Fruit fly (Drosophila melanogaster): ENCODE data around the gene Hsp70Aa.

Gene Hsp70Aa

DNA sequence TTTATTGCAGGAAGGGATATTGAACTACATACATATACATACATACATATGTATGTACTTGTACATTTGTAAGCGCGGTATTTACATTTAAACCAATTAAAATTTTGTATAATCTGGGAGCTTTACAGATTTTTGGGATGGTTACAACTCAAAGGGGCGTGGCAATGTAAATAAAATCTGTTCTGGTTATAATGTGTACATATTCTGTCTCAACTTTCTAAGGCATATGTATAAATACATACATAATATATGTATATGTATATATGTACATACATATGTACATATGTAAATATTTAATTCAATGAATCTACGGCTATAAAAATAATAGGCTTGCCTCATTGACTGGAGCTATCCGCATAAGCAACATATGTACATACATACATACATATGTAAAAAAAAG is 1.0 kb upstream of the Hsp70Aa start:
- TF ChIP-seq Ets98B (GFP tag; IDR thresholded peaks at IDR 0.05) (no peak), CG10348 (GFP tag; IDR thresholded peaks at IDR 0.05) (no peak), Pif1A (GFP tag; optimal IDR thresholded peaks at IDR 0.05) (no peak)

DNA sequence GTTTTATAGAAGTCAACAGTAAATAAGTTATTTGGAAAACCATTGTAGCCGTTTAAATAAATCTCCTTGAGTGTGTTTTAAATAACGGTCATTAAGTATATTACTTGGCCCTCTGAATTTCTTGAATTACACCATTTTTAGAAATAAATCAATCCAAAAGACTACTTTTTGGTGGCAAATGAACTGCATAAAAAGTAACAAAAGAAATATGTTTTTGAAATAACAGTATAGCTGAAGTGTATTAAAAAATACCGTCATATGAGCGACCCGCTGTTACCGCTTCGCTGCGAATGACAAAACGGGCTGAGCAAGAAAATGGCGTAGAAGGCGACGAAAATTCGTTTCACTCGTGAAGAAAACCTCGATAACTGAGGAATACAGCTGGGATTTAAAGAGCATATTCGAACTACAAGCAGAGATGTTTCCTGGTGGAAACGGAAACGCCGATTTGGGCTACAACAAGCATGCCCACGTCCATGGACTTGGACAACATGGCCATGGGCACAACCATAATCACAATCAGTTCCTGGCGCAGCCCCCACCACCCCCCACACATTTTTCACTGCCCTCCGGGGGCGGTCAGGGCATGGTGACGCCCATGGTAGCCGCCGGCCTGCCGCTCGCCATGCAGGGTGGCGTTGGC is 6.8 kb downstream of the Hsp70Aa start, which contains the start of gene CG31211:
TSS of gene CG31211 (plus strand) at position 294 of the 643 bp plus-strand sequence.
- TF ChIP-seq Pif1B (GFP tag; optimal IDR thresholded peaks at IDR 0.05) (no peak), fd96Ca (GFP tag; IDR thresholded peaks at IDR 0.05) (no peak), CG14655 (GFP tag; optimal IDR thresholded peaks at IDR 0.05) (no peak), CG8301 (tag; optimal IDR thresholded peaks at IDR 0.05) (no peak), CG4496 (GFP tag; IDR thresholded peaks at IDR 0.05) (no peak), CG10348 (GFP tag; IDR thresholded peaks at IDR 0.05) (no peak), CG15710 (tag; optimal IDR thresholded peaks at IDR 0.05) (no peak), CG9948 (tag; optimal IDR thresholded peaks at IDR 0.05) (no peak), CG13204 (GFP tag; optimal IDR thresholded peaks at IDR 0.05) (no peak), CG34367 (tag; optimal IDR thresholded peaks at IDR 0.05) (no peak)

DNA sequence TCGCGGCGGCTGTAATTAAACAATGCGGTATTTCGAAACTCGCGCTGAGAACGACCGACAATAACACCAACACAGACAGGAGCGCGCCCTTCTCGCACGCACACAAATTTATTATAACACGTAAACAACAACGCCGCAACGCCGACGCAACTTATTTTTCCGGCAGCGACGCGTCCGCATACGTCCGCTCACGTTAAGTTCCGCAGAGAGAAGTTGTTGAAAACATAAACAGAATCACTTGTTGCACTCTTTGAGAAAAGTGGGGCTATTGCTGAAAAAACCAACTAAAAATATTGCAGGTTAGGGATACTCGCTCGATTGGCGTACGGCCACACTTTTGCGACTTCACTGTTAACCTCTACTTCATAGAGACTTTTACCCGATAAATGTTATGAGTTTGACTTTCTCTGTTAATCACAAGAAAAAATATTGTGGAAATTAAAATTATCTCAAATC is 7.4 kb downstream of the Hsp70Aa start, which contains the start of gene Cad87A:
TSS of gene Cad87A (minus strand) at position 227 of the 456 bp plus-strand sequence.
- TF ChIP-seq CG8301 (tag; optimal IDR thresholded peaks at IDR 0.05) (no peak), CG15710 (tag; optimal IDR thresholded peaks at IDR 0.05) (no peak), Ets98B (GFP tag; IDR thresholded peaks at IDR 0.05) (no peak), Pif1A (GFP tag; optimal IDR thresholded peaks at IDR 0.05) (no peak), CG8159 (tag; optimal IDR thresholded peaks at IDR 0.05) (peak; percentile 7), CG4496 (GFP tag; IDR thresholded peaks at IDR 0.05) (no peak), CG13204 (GFP tag; optimal IDR thresholded peaks at IDR 0.05) (no peak), CG9948 (tag; optimal IDR thresholded peaks at IDR 0.05) (no peak), CG14655 (GFP tag; optimal IDR thresholded peaks at IDR 0.05) (no peak), CG34367 (tag; optimal IDR thresholded peaks at IDR 0.05) (no peak), CG10348 (GFP tag; IDR thresholded peaks at IDR 0.05) (no peak), CG32121 (GFP tag; IDR thresholded peaks at IDR 0.05) (no peak), CG12605 (GFP tag; IDR thresholded peaks at IDR 0.05) (no peak), gl (tag; optimal IDR thresholded peaks at IDR 0.05) (peak; percentile 12), EcR (GFP tag; optimal IDR thresholded peaks at IDR 0.05) (peak; percentile 43)

DNA sequence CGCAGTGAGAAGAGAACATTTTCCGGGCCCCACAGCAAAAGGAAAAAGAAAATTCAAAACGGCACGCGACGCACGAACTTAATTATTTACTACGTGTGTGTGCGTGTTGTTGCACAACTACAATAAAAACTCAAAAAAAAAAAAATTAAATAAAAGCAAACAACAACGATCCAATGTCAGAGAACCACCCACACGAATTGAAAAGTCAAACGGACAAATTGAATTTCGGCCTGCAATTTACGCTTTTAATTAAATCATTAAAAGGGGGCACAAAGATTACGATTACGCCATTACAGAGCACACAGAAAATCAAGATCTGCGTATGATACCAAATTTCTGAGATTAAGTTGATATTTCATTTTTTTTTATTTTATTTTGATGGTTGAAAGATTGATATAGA is 8.4 kb downstream of the Hsp70Aa start:
- no peak for TF ChIP-seq CG14655 (GFP tag; optimal IDR thresholded peaks at IDR 0.05)
- TF ChIP-seq CG9948 (tag; optimal IDR thresholded peaks at IDR 0.05) = no peak
- TF ChIP-seq fd96Ca (GFP tag; IDR thresholded peaks at IDR 0.05) = no peak
- no peak for TF ChIP-seq rn (GFP tag; IDR thresholded peaks at IDR 0.05)
- TF ChIP-seq CG32121 (GFP tag; IDR thresholded peaks at IDR 0.05) = no peak
- no peak for TF ChIP-seq CG12605 (GFP tag; IDR thresholded peaks at IDR 0.05)
- no peak for TF ChIP-seq gl (tag; optimal IDR thresholded peaks at IDR 0.05)
- no peak for TF ChIP-seq CG8159 (tag; optimal IDR thresholded peaks at IDR 0.05)
- no peak for TF ChIP-seq EcR (GFP tag; optimal IDR thresholded peaks at IDR 0.05)
- no peak for TF ChIP-seq CG4496 (GFP tag; IDR thresholded peaks at IDR 0.05)

DNA sequence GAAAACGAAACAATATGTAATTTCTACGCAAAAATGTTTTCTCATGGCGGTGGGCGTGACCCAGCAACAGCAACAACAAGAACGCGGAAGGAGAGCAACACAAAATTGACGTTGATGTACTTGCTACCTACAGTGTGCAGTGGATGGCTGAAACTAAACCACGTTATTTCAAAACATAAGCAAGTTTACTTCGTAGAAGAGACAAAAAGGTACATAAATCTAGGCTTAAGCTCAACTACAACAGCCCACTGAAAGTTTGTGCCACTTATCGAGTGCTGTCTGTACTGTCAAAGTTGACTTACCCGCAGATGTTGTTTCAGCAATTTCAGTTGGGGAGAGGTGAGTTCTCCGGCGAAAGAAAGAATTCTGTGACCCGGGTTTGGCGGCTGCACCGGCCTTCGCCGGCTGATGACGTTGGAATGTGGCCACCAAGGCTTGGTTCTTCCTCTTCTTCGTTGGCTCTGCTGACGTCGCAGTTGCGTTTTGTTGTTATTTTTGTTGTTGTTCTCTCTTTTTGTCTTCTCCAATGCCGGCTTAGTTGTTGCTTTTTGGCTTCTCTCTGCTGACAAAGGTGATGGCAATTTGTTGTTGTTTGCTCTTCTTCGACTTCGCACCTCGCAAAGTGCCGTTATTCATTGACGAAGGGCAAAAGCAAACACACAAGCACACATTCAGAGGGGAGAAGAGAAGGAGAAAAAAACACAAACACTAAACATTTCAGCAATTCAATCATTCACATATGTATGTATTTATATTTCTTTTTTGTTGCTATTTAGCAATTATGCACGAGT is 9.1 kb downstream of the Hsp70Aa start:
- TF ChIP-seq CG34367 (tag; optimal IDR thresholded peaks at IDR 0.05) (peak; percentile 60), rn (GFP tag; IDR thresholded peaks at IDR 0.05) (0 out of 2 replicates have a peak, but pooled peaks have one; percentile 11), CG14655 (GFP tag; optimal IDR thresholded peaks at IDR 0.05) (no peak), CG12605 (GFP tag; IDR thresholded peaks at IDR 0.05) (peak; percentile 32; the same call in 1 of the 2 replicates), gl (tag; optimal IDR thresholded peaks at IDR 0.05) (peak; percentile 61), CG13204 (GFP tag; optimal IDR thresholded peaks at IDR 0.05) (peak; percentile 24), CG32121 (GFP tag; IDR thresholded peaks at IDR 0.05) (no peak), fd96Ca (GFP tag; IDR thresholded peaks at IDR 0.05) (peak; percentile 55; the same call in 2 of the 3 replicates), CG10348 (GFP tag; IDR thresholded peaks at IDR 0.05) (no peak), CG15710 (tag; optimal IDR thresholded peaks at IDR 0.05) (peak; percentile 63), Snoo (tag; optimal IDR thresholded peaks at IDR 0.05) (peak; percentile 69), CG8159 (tag; optimal IDR thresholded peaks at IDR 0.05) (peak; percentile 68), CG8301 (tag; optimal IDR thresholded peaks at IDR 0.05) (peak; percentile 63), EcR (GFP tag; optimal IDR thresholded peaks at IDR 0.05) (peak; percentile 8), Pif1B (GFP tag; optimal IDR thresholded peaks at IDR 0.05) (peak; percentile 48), Pif1A (GFP tag; optimal IDR thresholded peaks at IDR 0.05) (peak; percentile 42), CG4496 (GFP tag; IDR thresholded peaks at IDR 0.05) (peak; percentile 69; the same call in 2 of the 3 replicates), D1 (tag; optimal IDR thresholded peaks at IDR 0.05) (no peak), CG17806 (tag; optimal IDR thresholded peaks at IDR 0.05) (peak; percentile 58), Ets98B (GFP tag; IDR thresholded peaks at IDR 0.05) (peak; percentile 38; the same call in 1 of the 2 replicates), CG9948 (tag; optimal IDR thresholded peaks at IDR 0.05) (peak; percentile 59)

Measured in whole organism, pupa.